Worm (Caenorhabditis elegans) whole organism, midembryonic: Measurements from ENCODE around the gene C17C3.15.

ENCODE experiments used
- T22C8.4 ChIP-seq: fragments of 200-800 bp; sonication (Bioruptor generic); IDR thresholded peaks from 2 replicates; pipeline ENCODE4 v1.3.6; 2022; ENCODE audit warnings: missing genetic modification characterization, missing compliant biosample characterization
- cog-1 ChIP-seq: sonication (generic microtip); optimal IDR thresholded peaks from 2 replicates; lab custom pipeline; 2016; ENCODE audit warnings: missing genetic modification characterization, missing compliant biosample characterization
- flt-1 ChIP-seq: fragments of 200-800 bp; sonication (Bioruptor generic); IDR thresholded peaks from 2 replicates; pipeline ENCODE4 v1.3.6; 2022; ENCODE audit warnings: missing genetic modification characterization, missing compliant biosample characterization
- klf-2 ChIP-seq: fragments of 200-800 bp; sonication (Bioruptor generic); conservative IDR thresholded peaks from 2 replicates; pipeline ENCODE4 v1.3.6; 2022; ENCODE audit warnings: missing genetic modification reagents, missing genetic modification characterization, missing compliant biosample characterization
- med-1 ChIP-seq: sonication (generic microtip); optimal IDR thresholded peaks from 2 replicates; lab custom pipeline; 2017; ENCODE audit warnings: missing genetic modification characterization, mild to moderate bottlenecking, missing compliant biosample characterization, antibody characterized with exemption, missing genetic modification reagents; ENCODE audit not compliant: insufficient read depth
- ref-1 ChIP-seq: fragments of 200-800 bp; sonication (Bioruptor generic); conservative IDR thresholded peaks from 2 replicates; pipeline ENCODE4 v1.3.6; 2022; ENCODE audit warnings: missing genetic modification reagents, missing genetic modification characterization, missing compliant biosample characterization
- tab-1 ChIP-seq: fragments of 200-800 bp; sonication (Bioruptor generic); IDR thresholded peaks from 2 replicates; pipeline ENCODE4 v1.3.6; 2022; ENCODE audit warnings: missing genetic modification characterization, missing compliant biosample characterization
- ztf-23 ChIP-seq: fragments of 200-800 bp; sonication (Bioruptor generic); IDR thresholded peaks from 2 replicates; pipeline ENCODE4 v1.3.6; 2022; ENCODE audit warnings: missing genetic modification reagents, missing genetic modification characterization, missing compliant biosample characterization
- ztf-29 ChIP-seq: fragments of 200-800 bp; sonication (Bioruptor generic); IDR thresholded peaks from 2 replicates; pipeline ENCODE4 v1.3.6; 2022; ENCODE audit warnings: missing genetic modification reagents, missing genetic modification characterization, missing compliant biosample characterization

ce11 chrII:5557134-5557533, 13.3 kb upstream of the C17C3.15 start:
- TF ChIP-seq klf-2 (GFP tag; lab: Robert Waterston, UW) (no peak), ztf-29 (GFP tag; lab: Robert Waterston, UW) (no peak), flt-1 (GFP tag; lab: Robert Waterston, UW) (no peak), cog-1 (tag; lab: Kevin White, UChicago) (no peak), med-1 (no peak), tab-1 (GFP tag; lab: Robert Waterston, UW) (no peak), ztf-23 (GFP tag; lab: Robert Waterston, UW) (no peak), T22C8.4 (GFP tag; lab: Robert Waterston, UW) (no peak), ref-1 (GFP tag; lab: Robert Waterston, UW) (no peak)
